Fruit fly (Drosophila melanogaster) whole organism, embryonic: ENCODE data around the gene mRpL37.

Experiments used
- CG10147 ChIP-seq: fragments of 200-800 bp; sonication (Bioruptor generic); optimal IDR thresholded peaks from 2 replicates; lab custom pipeline; 2019; ENCODE audit warnings: missing biosample characterization, mild to moderate bottlenecking, missing genetic modification characterization, moderate library complexity
- CG13424 ChIP-seq: fragments of 200-800 bp; sonication (Bioruptor generic); optimal IDR thresholded peaks from 2 replicates; lab custom pipeline; 2019; ENCODE audit warnings: missing biosample characterization, mild to moderate bottlenecking, missing genetic modification characterization, moderate library complexity
- CG15514 ChIP-seq: fragments of 200-800 bp; sonication (Bioruptor generic); optimal IDR thresholded peaks from 3 replicates; lab custom pipeline; 2017; ENCODE audit warnings: missing biosample characterization, missing genetic modification characterization, mild to moderate bottlenecking, moderate library complexity, missing genetic modification reagents
- CG1603 ChIP-seq: fragments of 200-800 bp; sonication (Bioruptor generic); optimal IDR thresholded peaks from 2 replicates; lab custom pipeline; 2019; ENCODE audit warnings: missing biosample characterization, mild to moderate bottlenecking, missing genetic modification characterization, moderate library complexity
- CG17361 ChIP-seq: fragments of 200-800 bp; sonication (Bioruptor generic); IDR thresholded peaks from 3 replicates; pipeline ENCODE4 v1.3.6; 2022; ENCODE audit warnings: missing biosample characterization, missing genetic modification characterization
- CG18011 ChIP-seq: fragments of 200-800 bp; sonication (Bioruptor generic); optimal IDR thresholded peaks from 2 replicates; lab custom pipeline; 2017; ENCODE audit warnings: missing biosample characterization, missing genetic modification characterization, mild to moderate bottlenecking, moderate library complexity, missing genotype
- CG2678 ChIP-seq: fragments of 200-800 bp; sonication (Bioruptor generic); optimal IDR thresholded peaks from 3 replicates; lab custom pipeline; 2019; ENCODE audit warnings: missing biosample characterization, mild to moderate bottlenecking, missing genetic modification characterization, moderate library complexity
- CG34224 ChIP-seq: fragments of 200-800 bp; sonication (Bioruptor generic); IDR thresholded peaks from 3 replicates; pipeline ENCODE4 v1.3.6; 2022; ENCODE audit warnings: missing biosample characterization, missing genetic modification characterization; ENCODE audit not compliant: partially characterized antibody
- CG4328 ChIP-seq: fragments of 200-800 bp; sonication (Bioruptor generic); optimal IDR thresholded peaks from 3 replicates; lab custom pipeline; 2017; ENCODE audit warnings: missing biosample characterization, missing genetic modification reagents, missing genetic modification characterization
- CG6654 ChIP-seq: fragments of 200-800 bp; sonication (Bioruptor generic); optimal IDR thresholded peaks from 2 replicates; lab custom pipeline; 2017; ENCODE audit warnings: missing biosample characterization, mild to moderate bottlenecking, missing genetic modification characterization
- CG7271 ChIP-seq: fragments of 200-800 bp; sonication (Bioruptor generic); optimal IDR thresholded peaks from 2 replicates; lab custom pipeline; 2018; ENCODE audit warnings: missing biosample characterization, mild to moderate bottlenecking, missing genetic modification characterization, moderate library complexity
- CG7928 ChIP-seq: fragments of 200-800 bp; sonication (Bioruptor generic); optimal IDR thresholded peaks from 2 replicates; lab custom pipeline; 2017; ENCODE audit warnings: missing biosample characterization, mild to moderate bottlenecking, missing genetic modification characterization
- CG8765 ChIP-seq: fragments of 200-800 bp; sonication (Bioruptor generic); IDR thresholded peaks from 2 replicates; pipeline ENCODE4 v1.3.6; 2022; ENCODE audit warnings: missing biosample characterization, missing genetic modification characterization
- CG9797 ChIP-seq: fragments of 200-800 bp; sonication (Bioruptor generic); optimal IDR thresholded peaks from 3 replicates; lab custom pipeline; 2018; ENCODE audit warnings: missing biosample characterization, mild to moderate bottlenecking, missing genetic modification characterization
- D ChIP-seq, 2 experiments: fragments of 200-800 bp in 1 of 2; fragments of >200 bp in 1 of 2; sonication (Bioruptor generic) in 1 of 2; optimal IDR thresholded peaks; 2 replicates in 1 of 2; 3 replicates in 1 of 2; lab custom pipeline; 2017; ENCODE audit warnings: mild to moderate bottlenecking in 1 of 2, missing biosample characterization in 1 of 2, missing genetic modification characterization in 1 of 2, missing genetic modification reagents in 1 of 2
- Dp ChIP-seq: fragments of 200-800 bp; sonication (Bioruptor generic); optimal IDR thresholded peaks from 2 replicates; lab custom pipeline; 2018; ENCODE audit warnings: missing biosample characterization, mild to moderate bottlenecking, missing genetic modification characterization, moderate library complexity
- Fer1 ChIP-seq: fragments of 200-800 bp; sonication (Bioruptor generic); optimal IDR thresholded peaks from 2 replicates; lab custom pipeline; 2017; ENCODE audit warnings: missing biosample characterization, mild to moderate bottlenecking, missing genetic modification characterization
- Fer3 ChIP-seq: fragments of 200-800 bp; sonication (Bioruptor generic); optimal IDR thresholded peaks from 2 replicates; lab custom pipeline; 2018; ENCODE audit warnings: missing biosample characterization, mild to moderate bottlenecking, missing genetic modification characterization, moderate library complexity
- GATAe ChIP-seq: fragments of 200-800 bp; sonication (Bioruptor generic); conservative IDR thresholded peaks from 2 replicates; pipeline ENCODE4 v1.3.6; 2022; ENCODE audit warnings: missing biosample characterization, missing genetic modification characterization
- HLHmδ ChIP-seq: fragments of 200-800 bp; sonication (Bioruptor generic); optimal IDR thresholded peaks from 2 replicates; lab custom pipeline; 2018; ENCODE audit warnings: missing biosample characterization, mild to moderate bottlenecking, missing genetic modification characterization, moderate library complexity
- NC2β ChIP-seq: fragments of 200-800 bp; sonication (Bioruptor generic); optimal IDR thresholded peaks from 2 replicates; lab custom pipeline; 2016; ENCODE audit warnings: missing biosample characterization, missing genetic modification characterization
- YL-1 ChIP-seq: fragments of 200-800 bp; sonication (Bioruptor generic); optimal IDR thresholded peaks from 3 replicates; lab custom pipeline; 2017; ENCODE audit warnings: missing biosample characterization, mild to moderate bottlenecking, missing genetic modification characterization
- ara ChIP-seq: fragments of 200-800 bp; sonication (Bioruptor generic); IDR thresholded peaks from 2 replicates; pipeline ENCODE4 v1.3.6; 2022; ENCODE audit warnings: missing biosample characterization, missing genetic modification characterization
- cg ChIP-seq: fragments of 200-800 bp; sonication (Bioruptor generic); optimal IDR thresholded peaks from 3 replicates; lab custom pipeline; 2019; ENCODE audit warnings: missing biosample characterization, mild to moderate bottlenecking, missing genetic modification characterization, moderate library complexity
- dimm ChIP-seq: fragments of 200-800 bp; sonication (Bioruptor generic); IDR thresholded peaks from 2 replicates; pipeline ENCODE4 v1.3.6; 2022; ENCODE audit warnings: missing biosample characterization, missing genetic modification characterization
- dysf ChIP-seq: fragments of 200-800 bp; sonication (Bioruptor generic); IDR thresholded peaks from 3 replicates; pipeline ENCODE4 v1.3.6; 2022; ENCODE audit warnings: missing biosample characterization, missing genetic modification characterization
- emc ChIP-seq: fragments of 200-800 bp; sonication (Bioruptor generic); optimal IDR thresholded peaks from 2 replicates; lab custom pipeline; 2016; ENCODE audit warnings: missing biosample characterization, missing genetic modification characterization
- ftz-f1 ChIP-seq: fragments of 200-800 bp; sonication (Bioruptor generic); optimal IDR thresholded peaks from 2 replicates; lab custom pipeline; 2016; ENCODE audit warnings: missing biosample characterization, missing genetic modification characterization
- gcm ChIP-seq: fragments of 200-800 bp; sonication (Bioruptor generic); optimal IDR thresholded peaks from 2 replicates; lab custom pipeline; 2019; ENCODE audit warnings: missing biosample characterization, mild to moderate bottlenecking, missing genetic modification characterization, moderate library complexity
- gsb-n ChIP-seq: fragments of 200-800 bp; sonication (Bioruptor generic); optimal IDR thresholded peaks from 3 replicates; lab custom pipeline; 2018; ENCODE audit warnings: missing biosample characterization, mild to moderate bottlenecking, missing genetic modification characterization
- hbn ChIP-seq: fragments of 200-800 bp; sonication (Bioruptor generic); IDR thresholded peaks from 2 replicates; pipeline ENCODE4 v1.3.6; 2022; ENCODE audit warnings: missing biosample characterization, missing genetic modification characterization; ENCODE audit not compliant: partially characterized antibody
- hth ChIP-seq: fragments of >200 bp; optimal IDR thresholded peaks from 2 replicates; lab custom pipeline; 2017; ENCODE audit warnings: inconsistent platforms
- insv ChIP-seq, 2 experiments: fragments of 200-800 bp; sonication (Bioruptor generic); optimal IDR thresholded peaks; 3 replicates each; lab custom pipeline; 2016 to 2018; ENCODE audit warnings: missing biosample characterization in 2 of 2, missing genetic modification characterization in 2 of 2
- inv ChIP-seq: fragments of 200-800 bp; sonication (Bioruptor generic); IDR thresholded peaks from 2 replicates; pipeline ENCODE4 v1.3.6; 2022; ENCODE audit warnings: missing biosample characterization, missing genetic modification characterization; ENCODE audit not compliant: partially characterized antibody
- luna ChIP-seq: fragments of 200-800 bp; sonication (Bioruptor generic); optimal IDR thresholded peaks from 2 replicates; lab custom pipeline; 2016; ENCODE audit warnings: missing biosample characterization, missing genetic modification characterization
- mam ChIP-seq: fragments of 200-800 bp; sonication (Bioruptor generic); optimal IDR thresholded peaks from 3 replicates; lab custom pipeline; 2016; ENCODE audit warnings: missing biosample characterization, missing genetic modification characterization
- nerfin-1 ChIP-seq: fragments of 200-800 bp; sonication (Bioruptor generic); optimal IDR thresholded peaks from 3 replicates; lab custom pipeline; 2019; ENCODE audit warnings: missing biosample characterization, mild to moderate bottlenecking, missing genetic modification characterization, moderate library complexity
- nerfin-2 ChIP-seq: fragments of 200-800 bp; sonication (Bioruptor generic); IDR thresholded peaks from 2 replicates; pipeline ENCODE4 v1.3.6; 2022; ENCODE audit warnings: missing biosample characterization, missing genetic modification characterization; ENCODE audit not compliant: partially characterized antibody
- nmo ChIP-seq: fragments of 200-800 bp; sonication (Bioruptor generic); optimal IDR thresholded peaks from 2 replicates; lab custom pipeline; 2018; ENCODE audit warnings: missing biosample characterization, mild to moderate bottlenecking, missing genetic modification characterization, moderate library complexity
- onecut ChIP-seq: fragments of 200-800 bp; sonication (Bioruptor generic); IDR thresholded peaks from 2 replicates; pipeline ENCODE4 v1.3.6; 2022; ENCODE audit warnings: missing biosample characterization, missing genetic modification characterization
- pb ChIP-seq: fragments of 200-800 bp; sonication (Bioruptor generic); optimal IDR thresholded peaks from 3 replicates; lab custom pipeline; 2016; ENCODE audit warnings: missing biosample characterization, missing genetic modification characterization
- sc ChIP-seq, 3 experiments: fragments of >200 bp in 2 of 3; fragments of 200-800 bp in 1 of 3; sonication (Bioruptor generic) in 1 of 3; optimal IDR thresholded peaks; 2 replicates in 2 of 3; 3 replicates in 1 of 3; lab custom pipeline; 2017; ENCODE audit warnings: mild to moderate bottlenecking in 1 of 3, missing biosample characterization in 1 of 3, missing genetic modification characterization in 1 of 3, missing genetic modification reagents in 1 of 3
- seq ChIP-seq: fragments of 200-800 bp; sonication (Bioruptor generic); IDR thresholded peaks from 2 replicates; pipeline ENCODE4 v1.3.6; 2022; ENCODE audit warnings: missing biosample characterization, missing genetic modification characterization
- sug ChIP-seq: fragments of 200-800 bp; optimal IDR thresholded peaks from 2 replicates; lab custom pipeline; 2019; ENCODE audit warnings: missing biosample characterization, mild to moderate bottlenecking, missing genetic modification characterization, moderate library complexity
- tin ChIP-seq: fragments of 200-800 bp; sonication (Bioruptor generic); optimal IDR thresholded peaks from 3 replicates; lab custom pipeline; 2016; ENCODE audit warnings: missing biosample characterization, missing genetic modification characterization
- vfl ChIP-seq: fragments of 200-800 bp; sonication (Bioruptor generic); optimal IDR thresholded peaks from 2 replicates; lab custom pipeline; 2016; ENCODE audit warnings: missing biosample characterization, missing genetic modification characterization
- vnd ChIP-seq: fragments of 200-800 bp; sonication (Bioruptor generic); IDR thresholded peaks from 3 replicates; pipeline ENCODE4 v1.3.6; 2022; ENCODE audit warnings: missing biosample characterization, missing genetic modification characterization; ENCODE audit not compliant: partially characterized antibody
- z ChIP-seq: fragments of 200-800 bp; sonication (Bioruptor generic); IDR thresholded peaks from 3 replicates; pipeline ENCODE4 v1.3.6; 2022; ENCODE audit warnings: missing biosample characterization, missing genetic modification characterization
- zfh2 ChIP-seq: fragments of 200-800 bp; sonication (Bioruptor generic); optimal IDR thresholded peaks from 2 replicates; lab custom pipeline; 2016; ENCODE audit warnings: missing biosample characterization, missing genetic modification characterization

Gene mRpL37

dm6 chr3R:10784058-10784499 is at the start of gene mRpL37, which contains the start of gene Rbp1 (continued):
- TF ChIP-seq CG13424: peak; percentile 87
- TF ChIP-seq seq (GFP tag; lab: Robert Waterston, UW): no peak
- TF ChIP-seq onecut (GFP tag; lab: Robert Waterston, UW): peak; percentile 59; the same call in 1 of the 2 replicates
- peak; percentile 21 for TF ChIP-seq CG7928 (GFP tag; lab: Kevin White, UChicago)
- no peak for TF ChIP-seq ara (GFP tag; lab: Robert Waterston, UW)
- peak; percentile 84 for TF ChIP-seq CG8765
- TF ChIP-seq dimm: no peak
- peak; percentile 92 for TF ChIP-seq inv (GFP tag; lab: Robert Waterston, UW)
- TF ChIP-seq CG7271 (tag; lab: Kevin White, UChicago): no peak
- TF ChIP-seq CG17361 (GFP tag; lab: Robert Waterston, UW): peak; percentile 91
- TF ChIP-seq YL-1 (GFP tag; lab: Kevin White, UChicago): peak; percentile 76
- TF ChIP-seq vfl: peak; percentile 55
- TF ChIP-seq CG9797: peak; percentile 71
- peak; percentile 55 for TF ChIP-seq Fer1 (GFP tag; lab: Kevin White, UChicago)
- no peak for TF ChIP-seq emc
- no peak for TF ChIP-seq cg (GFP tag; lab: Kevin White, UChicago)
- TF ChIP-seq vnd (GFP tag; lab: Robert Waterston, UW): peak; percentile 88
- peak; percentile 11 for TF ChIP-seq CG6654 (GFP tag; lab: Kevin White, UChicago)
- no peak for TF ChIP-seq nerfin-1 (tag; lab: Kevin White, UChicago)
- peak; percentile 92 for TF ChIP-seq nmo (GFP tag; lab: Kevin White, UChicago)
- TF ChIP-seq CG1603 (tag; lab: Kevin White, UChicago): no peak
- TF ChIP-seq D (optimal IDR thresholded peaks at IDR 0.05; lab: Kevin White, UChicago): no peak
- peak; percentile 62 for TF ChIP-seq D (GFP tag; optimal IDR thresholded peaks at IDR 0.05; lab: Kevin White, UChicago)
- no peak for TF ChIP-seq GATAe
- peak; percentile 72 for TF ChIP-seq CG4328 (GFP tag; lab: Kevin White, UChicago)
- TF ChIP-seq luna: no peak
- no peak for TF ChIP-seq HLHmδ (GFP tag; lab: Kevin White, UChicago)
- peak; percentile 67 for TF ChIP-seq zfh2 (GFP tag; lab: Kevin White, UChicago)
- peak; percentile 86 for TF ChIP-seq CG10147 (GFP tag; lab: Kevin White, UChicago)
- TF ChIP-seq CG15514 (GFP tag; lab: Kevin White, UChicago): peak; percentile 53
- TF ChIP-seq CG18011 (GFP tag; lab: Kevin White, UChicago): peak; percentile 55
- TF ChIP-seq Fer3: peak; percentile 67
- TF ChIP-seq hth: no peak
- TF ChIP-seq tin (GFP tag; lab: Kevin White, UChicago): peak; percentile 78
- TF ChIP-seq gsb-n (tag; lab: Kevin White, UChicago): no peak
- peak; percentile 88 for TF ChIP-seq dysf (GFP tag; lab: Robert Waterston, UW)
- TF ChIP-seq sc (optimal IDR thresholded peaks at IDR 0.05; lab: Kevin White, UChicago): no peak
- peak; percentile 43 for TF ChIP-seq sc (GFP tag; optimal IDR thresholded peaks at IDR 0.05; lab: Kevin White, UChicago)
- peak; percentile 50; the same call in 1 of the 2 replicates for TF ChIP-seq nerfin-2
- TF ChIP-seq ftz-f1: no peak
- no peak for TF ChIP-seq z
- TF ChIP-seq insv (GFP tag; optimal IDR thresholded peaks at IDR 0.05; lab: Kevin White, UChicago): peak in 1 of 2 experiments; percentile 42
- TF ChIP-seq hbn: peak; percentile 78
- TF ChIP-seq CG2678 (tag; lab: Kevin White, UChicago): peak; percentile 82
- peak; percentile 76 for TF ChIP-seq mam (GFP tag; lab: Kevin White, UChicago)
- peak; percentile 13 for TF ChIP-seq Dp (GFP tag; lab: Kevin White, UChicago)
- TF ChIP-seq pb: no peak
- TF ChIP-seq CG34224 (GFP tag; lab: Robert Waterston, UW): peak; percentile 79
- TF ChIP-seq sug (tag; lab: Kevin White, UChicago): peak; percentile 88
- TF ChIP-seq gcm (GFP tag; lab: Kevin White, UChicago): no peak
- TF ChIP-seq NC2β (GFP tag; lab: Kevin White, UChicago): peak; percentile 45
